Fruit fly (Drosophila melanogaster) Kc167 (cell line): ENCODE data around the gene Pex5.

ENCODE experiments used
- Myc ChIP-seq: fragments of >200 bp; optimal IDR thresholded peaks from 2 replicates; lab custom pipeline; 2017; ENCODE audit warnings: missing external identifiers
- Sin3A ChIP-seq: fragments of >200 bp; optimal IDR thresholded peaks from 2 replicates; lab custom pipeline; 2018; ENCODE audit warnings: missing external identifiers
- h ChIP-seq: fragments of >200 bp; optimal IDR thresholded peaks from 3 replicates; lab custom pipeline; 2018; ENCODE audit warnings: missing external identifiers
- insv ChIP-seq: fragments of >200 bp; optimal IDR thresholded peaks from 3 replicates; lab custom pipeline; 2018; ENCODE audit warnings: missing external identifiers
- psq ChIP-seq: fragments of >200 bp; optimal IDR thresholded peaks from 2 replicates; lab custom pipeline; 2017; ENCODE audit warnings: missing external identifiers
- ttk ChIP-seq: sonication (Bioruptor generic); optimal IDR thresholded peaks from 2 replicates; lab custom pipeline; 2017; ENCODE audit warnings: missing external identifiers

Pex5 gene

dm6 chrX:1854070-1854469 lies 14.8 kb downstream of the Pex5 start:
- TF ChIP-seq ttk (lab: Kevin White, UChicago) (no peak), psq (lab: Kevin White, UChicago) (no peak), Sin3A (no peak), Myc (lab: Kevin White, UChicago) (no peak), h (lab: Kevin White, UChicago) (no peak), insv (lab: Kevin White, UChicago) (no peak)

- TF ChIP-seq psq (lab: Kevin White, UChicago) (no peak), Sin3A (no peak), Myc (lab: Kevin White, UChicago) (no peak), insv (lab: Kevin White, UChicago) (no peak), ttk (lab: Kevin White, UChicago) (no peak), h (lab: Kevin White, UChicago) (no peak)
These were observed 18.9 kb downstream of the Pex5 start for dm6 chrX:1849914-1850313.

- no peak for TF ChIP-seq Myc (lab: Kevin White, UChicago)
- no peak for TF ChIP-seq insv (lab: Kevin White, UChicago)
- no peak for TF ChIP-seq h (lab: Kevin White, UChicago)
- TF ChIP-seq Sin3A, result no peak
- no peak for TF ChIP-seq ttk (lab: Kevin White, UChicago)
- TF ChIP-seq psq (lab: Kevin White, UChicago), result no peak
These were observed 20.1 kb downstream of the Pex5 start for dm6 chrX:1848624-1849198.

dm6 chrX:1847735-1848134 lies 21.1 kb downstream of the Pex5 start:
- TF ChIP-seq Sin3A, result no peak
- TF ChIP-seq h (lab: Kevin White, UChicago), result no peak
- no peak for TF ChIP-seq Myc (lab: Kevin White, UChicago)
- no peak for TF ChIP-seq ttk (lab: Kevin White, UChicago)
- no peak for TF ChIP-seq psq (lab: Kevin White, UChicago)
- no peak for TF ChIP-seq insv (lab: Kevin White, UChicago)

- no peak for TF ChIP-seq insv (lab: Kevin White, UChicago)
- no peak for TF ChIP-seq h (lab: Kevin White, UChicago)
- no peak for TF ChIP-seq Sin3A
- no peak for TF ChIP-seq ttk (lab: Kevin White, UChicago)
- TF ChIP-seq psq (lab: Kevin White, UChicago), result no peak
- TF ChIP-seq Myc (lab: Kevin White, UChicago), result no peak
These were observed 22.5 kb downstream of the Pex5 start for dm6 chrX:1846386-1846785.

- TF ChIP-seq ttk (lab: Kevin White, UChicago) (no peak), insv (lab: Kevin White, UChicago) (no peak), Myc (lab: Kevin White, UChicago) (no peak), psq (lab: Kevin White, UChicago) (no peak), h (lab: Kevin White, UChicago) (no peak), Sin3A (no peak)
These were observed 23.4 kb downstream of the Pex5 start for dm6 chrX:1845413-1845951.

dm6 chrX:1842875-1843274 lies 26.0 kb downstream of the Pex5 start:
- TF ChIP-seq psq (lab: Kevin White, UChicago), result no peak
- TF ChIP-seq h (lab: Kevin White, UChicago), result no peak
- no peak for TF ChIP-seq Myc (lab: Kevin White, UChicago)
- no peak for TF ChIP-seq insv (lab: Kevin White, UChicago)
- TF ChIP-seq ttk (lab: Kevin White, UChicago), result no peak
- TF ChIP-seq Sin3A, result no peak

- TF ChIP-seq h (lab: Kevin White, UChicago) (no peak), Sin3A (no peak), Myc (lab: Kevin White, UChicago) (no peak), psq (lab: Kevin White, UChicago) (no peak), ttk (lab: Kevin White, UChicago) (no peak), insv (lab: Kevin White, UChicago) (no peak)
These were observed 28.3 kb downstream of the Pex5 start for dm6 chrX:1840520-1840919.

- TF ChIP-seq psq (lab: Kevin White, UChicago) (no peak), h (lab: Kevin White, UChicago) (no peak), Myc (lab: Kevin White, UChicago) (no peak), insv (lab: Kevin White, UChicago) (no peak), Sin3A (no peak), ttk (lab: Kevin White, UChicago) (no peak)
These were observed 34.0 kb downstream of the Pex5 start for dm6 chrX:1834702-1835376.

- TF ChIP-seq insv (lab: Kevin White, UChicago) (no peak), Myc (lab: Kevin White, UChicago) (no peak), Sin3A (no peak), h (lab: Kevin White, UChicago) (no peak), psq (lab: Kevin White, UChicago) (no peak), ttk (lab: Kevin White, UChicago) (no peak)
These were observed 36.2 kb downstream of the Pex5 start for dm6 chrX:1832699-1833098.

- TF ChIP-seq h (lab: Kevin White, UChicago), result no peak
These were observed 37.7 kb downstream of the Pex5 start for dm6 chrX:1831219-1831555.
